Worm (Caenorhabditis elegans) whole organism, L2 larva: ENCODE data around the gene cfap-36.

Source experiments
- C34F6.9 ChIP-seq: fragments of 150-350 bp; optimal IDR thresholded peaks from 2 replicates; lab custom pipeline; 2014; ENCODE audit warnings: missing biosample characterization, missing genetic modification characterization
- F13H6.1 ChIP-seq: sonication (generic microtip); optimal IDR thresholded peaks from 2 replicates; lab custom pipeline; 2016; ENCODE audit warnings: missing genetic modification characterization, missing compliant biosample characterization
- R02D3.7 ChIP-seq: fragments of 150-350 bp; optimal IDR thresholded peaks from 2 replicates; lab custom pipeline; 2014; ENCODE audit warnings: missing biosample characterization, missing genetic modification characterization
- Y55F3AM.14 ChIP-seq: fragments of 200-800 bp; sonication (Bioruptor generic); optimal IDR thresholded peaks from 2 replicates; lab custom pipeline; 2018; ENCODE audit warnings: mild to moderate bottlenecking, missing genetic modification characterization, missing compliant biosample characterization
- alr-1 ChIP-seq: fragments of 150-350 bp; optimal IDR thresholded peaks from 2 replicates; lab custom pipeline; 2014; ENCODE audit warnings: missing biosample characterization, missing genetic modification characterization
- blmp-1 ChIP-seq: sonication (generic microtip); optimal IDR thresholded peaks from 2 replicates; lab custom pipeline; 2017; ENCODE audit warnings: missing genetic modification characterization, mild to moderate bottlenecking, missing compliant biosample characterization, antibody characterized with exemption, moderate library complexity; ENCODE audit not compliant: insufficient read depth
- ceh-82 ChIP-seq: fragments of 150-350 bp; optimal IDR thresholded peaks from 2 replicates; lab custom pipeline; 2014; ENCODE audit warnings: missing biosample characterization, missing genetic modification characterization
- dmd-4 ChIP-seq: sonication (generic microtip); optimal IDR thresholded peaks from 2 replicates; lab custom pipeline; 2017; ENCODE audit warnings: missing biosample characterization, missing genetic modification characterization
- egl-27 ChIP-seq: sonication (generic microtip); optimal IDR thresholded peaks from 3 replicates; lab custom pipeline; 2017; ENCODE audit warnings: missing biosample characterization, missing genetic modification reagents, missing genetic modification characterization
- elt-1 ChIP-seq: fragments of 150-350 bp; optimal IDR thresholded peaks from 2 replicates; lab custom pipeline; 2014; ENCODE audit warnings: missing biosample characterization, missing genetic modification characterization
- elt-3 ChIP-seq: sonication (generic microtip); optimal IDR thresholded peaks from 2 replicates; lab custom pipeline; 2017; ENCODE audit warnings: missing biosample characterization, missing genetic modification characterization
- fos-1 ChIP-seq: fragments of 150-350 bp; optimal IDR thresholded peaks from 2 replicates; lab custom pipeline; 2014; ENCODE audit warnings: missing biosample characterization, missing genetic modification characterization
- gmeb-1 ChIP-seq: fragments of 150-350 bp; optimal IDR thresholded peaks from 2 replicates; lab custom pipeline; 2014; ENCODE audit warnings: missing biosample characterization, missing genetic modification characterization
- lin-11 ChIP-seq: fragments of 150-350 bp; sonication (generic microtip); optimal IDR thresholded peaks from 2 replicates; lab custom pipeline; 2014; ENCODE audit warnings: missing biosample characterization, missing genetic modification characterization, inconsistent platforms, mixed read lengths
- lin-39 ChIP-seq: fragments of 150-350 bp; optimal IDR thresholded peaks from 2 replicates; lab custom pipeline; 2014; ENCODE audit warnings: missing biosample characterization, missing genetic modification reagents, missing genetic modification characterization
- lsy-2 ChIP-seq, 2 experiments: fragments of 150-350 bp in 1 of 2; sonication (generic microtip) in 1 of 2; optimal IDR thresholded peaks; 2 replicates each; lab custom pipeline; 2014 to 2017; ENCODE audit warnings: missing biosample characterization in 2 of 2, missing genetic modification characterization in 2 of 2
- mab-5 ChIP-seq: fragments of 150-350 bp; optimal IDR thresholded peaks from 2 replicates; lab custom pipeline; 2014; ENCODE audit warnings: missing biosample characterization, missing genetic modification characterization
- mbf-1 ChIP-seq: sonication (generic microtip); optimal IDR thresholded peaks from 2 replicates; lab custom pipeline; 2017; ENCODE audit warnings: missing biosample characterization, missing genetic modification characterization
- nhr-12 ChIP-seq: fragments of 150-350 bp; optimal IDR thresholded peaks from 2 replicates; lab custom pipeline; 2014; ENCODE audit warnings: missing biosample characterization, missing genetic modification characterization
- nhr-129 ChIP-seq: fragments of 150-350 bp; optimal IDR thresholded peaks from 2 replicates; lab custom pipeline; 2014; ENCODE audit warnings: missing biosample characterization, missing genetic modification characterization
- nhr-21 ChIP-seq: fragments of 150-350 bp; optimal IDR thresholded peaks from 2 replicates; lab custom pipeline; 2014; ENCODE audit warnings: missing biosample characterization, missing genetic modification characterization
- nhr-23 ChIP-seq: fragments of 150-350 bp; optimal IDR thresholded peaks from 2 replicates; lab custom pipeline; 2014; ENCODE audit warnings: missing biosample characterization, missing genetic modification reagents, missing genetic modification characterization
- nhr-237 ChIP-seq: fragments of 150-350 bp; optimal IDR thresholded peaks from 2 replicates; lab custom pipeline; 2014; ENCODE audit warnings: missing biosample characterization, missing genetic modification characterization
- nhr-25 ChIP-seq: fragments of 150-350 bp; sonication (generic microtip); optimal IDR thresholded peaks from 3 replicates; lab custom pipeline; 2014; ENCODE audit warnings: missing biosample characterization, missing genetic modification characterization
- nhr-6 ChIP-seq: fragments of 150-350 bp; optimal IDR thresholded peaks from 2 replicates; lab custom pipeline; 2014; ENCODE audit warnings: missing biosample characterization, missing genetic modification characterization
- nhr-77 ChIP-seq: fragments of 150-350 bp; optimal IDR thresholded peaks from 2 replicates; lab custom pipeline; 2014; ENCODE audit warnings: missing biosample characterization, missing genetic modification characterization
- peb-1 ChIP-seq: fragments of 150-350 bp; optimal IDR thresholded peaks from 2 replicates; lab custom pipeline; 2014; ENCODE audit warnings: missing biosample characterization, missing genetic modification characterization
- skn-1 ChIP-seq: sonication (generic microtip); optimal IDR thresholded peaks from 2 replicates; lab custom pipeline; 2017; ENCODE audit warnings: missing biosample characterization, missing genetic modification characterization
- sma-3 ChIP-seq: sonication (generic microtip); optimal IDR thresholded peaks from 2 replicates; lab custom pipeline; 2016; ENCODE audit warnings: missing genetic modification reagents, missing genetic modification characterization, missing compliant biosample characterization
- sma-9 ChIP-seq, 2 experiments: fragments of 150-350 bp in 1 of 2; sonication (generic microtip) in 1 of 2; optimal IDR thresholded peaks; 2 replicates each; lab custom pipeline; 2014 to 2016; ENCODE audit warnings: missing genetic modification characterization in 2 of 2, mild to moderate bottlenecking in 1 of 2, missing biosample characterization in 1 of 2, missing compliant biosample characterization in 1 of 2, missing genetic modification reagents in 1 of 2, moderate library complexity in 1 of 2
- unc-55 ChIP-seq: fragments of 150-350 bp; sonication (generic microtip); optimal IDR thresholded peaks from 3 replicates; lab custom pipeline; 2014; ENCODE audit warnings: missing biosample characterization, missing genetic modification reagents, missing genetic modification characterization
- zag-1 ChIP-seq: fragments of 150-350 bp; optimal IDR thresholded peaks from 2 replicates; lab custom pipeline; 2014; ENCODE audit warnings: missing biosample characterization, missing genetic modification characterization
- ztf-1 ChIP-seq: fragments of 200-800 bp; sonication (Bioruptor generic); conservative IDR thresholded peaks from 2 replicates; pipeline ENCODE4 v1.3.6; 2022; ENCODE audit warnings: missing genetic modification characterization, missing compliant biosample characterization
- ztf-11 ChIP-seq: sonication (generic microtip); optimal IDR thresholded peaks from 2 replicates; lab custom pipeline; 2017; ENCODE audit warnings: missing biosample characterization, missing genetic modification characterization
- ztf-4 ChIP-seq: fragments of 150-350 bp; optimal IDR thresholded peaks from 2 replicates; lab custom pipeline; 2014; ENCODE audit warnings: missing biosample characterization, missing genetic modification characterization

cfap-36 gene

DNA sequence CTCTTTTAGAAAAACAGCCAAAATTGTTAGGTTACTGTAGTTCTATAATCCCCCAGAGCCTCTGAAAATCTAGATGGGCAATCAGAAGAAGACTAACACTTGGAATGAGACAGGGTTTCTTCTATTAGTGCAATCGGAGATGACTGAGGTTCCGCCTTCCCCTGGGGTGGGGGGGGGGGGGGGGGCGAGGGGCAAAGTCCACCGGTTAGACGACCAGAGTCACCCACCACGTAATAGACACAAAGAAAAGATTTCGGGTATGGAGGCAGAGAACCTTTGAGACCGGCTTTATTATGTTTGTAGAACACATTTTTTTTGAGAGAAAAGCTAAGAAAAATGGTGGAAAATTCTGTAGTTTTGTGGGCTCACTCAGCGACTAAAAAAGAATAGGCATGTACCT lies 19.9 kb downstream of the cfap-36 start:
- TF ChIP-seq gmeb-1 (tag; lab: Kevin White, UChicago) (no peak), nhr-129 (tag; lab: Kevin White, UChicago) (no peak)

DNA sequence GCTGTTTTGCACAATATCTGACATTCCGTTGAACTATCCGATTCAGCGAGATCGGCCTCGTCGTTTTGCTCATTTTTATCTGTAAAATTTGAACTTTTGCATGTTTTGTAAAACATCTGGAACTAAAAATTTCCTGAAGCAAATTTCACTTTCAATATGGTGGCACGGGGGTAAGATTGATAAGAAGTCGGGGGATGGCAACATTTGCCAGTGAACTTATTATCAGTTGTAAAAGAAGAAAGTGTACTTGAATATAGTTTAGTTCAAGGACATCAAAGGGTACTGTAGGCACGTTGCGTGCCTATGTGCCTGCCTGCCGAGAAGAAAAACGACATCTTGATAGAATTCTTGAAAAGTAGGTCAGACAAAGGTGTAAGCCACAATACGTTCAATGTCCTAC lies 20.7 kb downstream of the cfap-36 start, which contains the start of gene W03F9.4:
TSS of gene W03F9.4 (minus strand) at position 79 of the 400 bp plus-strand sequence.
- TF ChIP-seq ztf-11 (tag; lab: Kevin White, UChicago) (no peak), ztf-4 (tag; lab: Kevin White, UChicago) (no peak), blmp-1 (tag; lab: Kevin White, UChicago) (peak; percentile 41), sma-3 (no peak), mbf-1 (tag; lab: Kevin White, UChicago) (no peak), C34F6.9 (no peak), skn-1 (tag; lab: Kevin White, UChicago) (no peak), Y55F3AM.14 (GFP tag; lab: Kevin White, UChicago) (no peak), zag-1 (tag; lab: Kevin White, UChicago) (no peak), nhr-21 (no peak), fos-1 (peak; percentile 57), F13H6.1 (tag; lab: Kevin White, UChicago) (no peak), ztf-1 (GFP tag; lab: Robert Waterston, UW) (no peak)

DNA sequence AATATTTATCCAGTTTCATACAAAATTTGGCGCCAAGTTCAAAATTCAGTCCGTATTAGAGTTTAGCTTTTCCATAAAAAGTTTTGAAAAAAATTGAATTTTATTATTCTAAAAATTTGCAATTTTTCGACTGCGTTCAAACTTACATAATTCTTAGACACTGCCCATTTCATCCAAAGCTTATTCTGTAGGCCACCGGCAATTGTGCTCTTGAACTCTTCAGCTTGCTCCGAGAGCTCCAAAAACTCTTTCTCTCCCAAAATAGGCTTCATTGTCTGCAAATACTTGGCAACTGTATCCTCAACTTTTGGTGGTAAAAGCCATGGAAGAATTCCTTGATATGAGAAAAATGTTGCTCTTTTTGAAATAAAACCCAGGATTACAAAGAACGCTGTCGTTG lies 22.0 kb downstream of the cfap-36 start:
- no peak for TF ChIP-seq mbf-1 (tag; lab: Kevin White, UChicago)
- no peak for TF ChIP-seq nhr-237
- TF ChIP-seq F13H6.1 (tag; lab: Kevin White, UChicago) = no peak
- TF ChIP-seq egl-27 (tag; lab: Kevin White, UChicago) = no peak
- TF ChIP-seq lin-39 (tag; lab: Kevin White, UChicago) = no peak

DNA sequence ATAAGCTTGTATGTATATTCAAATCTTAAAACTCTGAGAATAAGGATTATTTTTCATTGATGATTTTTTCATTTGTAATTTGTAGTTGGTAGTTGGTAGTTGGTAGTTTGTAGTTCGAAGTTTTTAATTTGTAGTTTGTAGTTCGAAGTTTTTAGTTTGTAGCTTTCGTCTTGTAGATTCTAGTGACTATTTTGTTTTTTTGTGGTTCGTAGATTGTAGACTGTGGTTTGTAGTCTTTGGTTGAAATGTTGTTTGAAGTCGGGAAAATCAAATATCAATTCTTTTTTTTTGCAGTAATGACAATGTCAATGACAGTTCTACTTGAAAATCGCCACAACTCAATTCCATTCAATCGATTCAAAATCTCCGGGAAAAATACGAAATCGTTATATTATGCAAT lies 26.3 kb downstream of the cfap-36 start:
- no peak for TF ChIP-seq sma-3
- no peak for TF ChIP-seq alr-1
- TF ChIP-seq dmd-4 = no peak
- TF ChIP-seq elt-1 (tag; lab: Kevin White, UChicago) = no peak
- no peak for TF ChIP-seq zag-1 (tag; lab: Kevin White, UChicago)
- TF ChIP-seq gmeb-1 (tag; lab: Kevin White, UChicago) = no peak
- no peak for TF ChIP-seq nhr-77 (tag; lab: Kevin White, UChicago)
- no peak for TF ChIP-seq ceh-82 (tag; lab: Kevin White, UChicago)
- TF ChIP-seq, all 48 proteins: peak for 0

DNA sequence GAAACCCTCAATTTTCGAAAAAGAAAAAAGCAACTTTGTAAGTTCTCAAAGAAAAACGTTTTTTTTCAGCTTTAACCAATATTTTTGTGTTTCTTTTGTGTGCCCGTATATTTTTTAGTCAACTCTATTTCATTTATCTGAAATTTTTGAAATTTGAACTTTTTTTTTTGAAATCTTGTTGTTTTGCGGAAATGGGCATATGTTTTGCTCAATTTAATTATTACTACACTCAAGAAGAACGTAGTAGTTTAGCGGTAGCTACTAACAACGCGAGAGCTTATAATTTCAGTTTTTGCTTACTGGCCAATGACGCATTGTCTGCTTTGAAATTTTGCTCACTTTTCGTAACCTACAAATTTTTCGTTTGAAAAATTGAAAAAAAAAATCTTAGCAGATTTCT lies 27.2 kb downstream of the cfap-36 start, which contains the start of gene srh-82:
TSS of gene srh-82 (plus strand) at position 301 of the 400 bp plus-strand sequence.
- TF ChIP-seq nhr-25 (tag; lab: Kevin White, UChicago) (no peak), peb-1 (tag; lab: Kevin White, UChicago) (no peak), mab-5 (tag; lab: Kevin White, UChicago) (no peak), lsy-2 (tag; optimal IDR thresholded peaks at IDR 0.05; lab: Kevin White, UChicago) (no peak), gmeb-1 (tag; lab: Kevin White, UChicago) (no peak), sma-9 (GFP tag; optimal IDR thresholded peaks at IDR 0.05; lab: Kevin White, UChicago) (no peak), sma-9 (tag; optimal IDR thresholded peaks at IDR 0.05; lab: Kevin White, UChicago) (no peak), lin-11 (tag; lab: Kevin White, UChicago) (no peak), blmp-1 (tag; lab: Kevin White, UChicago) (no peak), ztf-1 (GFP tag; lab: Robert Waterston, UW) (no peak), F13H6.1 (tag; lab: Kevin White, UChicago) (no peak), nhr-23 (tag; lab: Kevin White, UChicago) (no peak), ztf-4 (tag; lab: Kevin White, UChicago) (no peak), elt-3 (no peak), R02D3.7 (tag; lab: Kevin White, UChicago) (no peak), unc-55 (GFP tag; lab: Kevin White, UChicago) (no peak), egl-27 (tag; lab: Kevin White, UChicago) (no peak), nhr-12 (tag; lab: Kevin White, UChicago) (no peak), nhr-129 (tag; lab: Kevin White, UChicago) (no peak), nhr-6 (tag; lab: Kevin White, UChicago) (no peak)
- TF ChIP-seq, all 48 proteins: peak for 0
